Fruit fly (Drosophila melanogaster) whole organism, embryonic: ENCODE results near the gene wtrw.

Source experiments
- Adf1 ChIP-seq: fragments of 200-800 bp; sonication (Bioruptor generic); IDR thresholded peaks from 2 replicates; pipeline ENCODE4 v1.3.6; 2022; ENCODE audit warnings: missing biosample characterization, missing genetic modification characterization
- BEAF-32 ChIP-seq: fragments of 200-800 bp; sonication (Bioruptor generic); optimal IDR thresholded peaks from 3 replicates; lab custom pipeline; 2017; ENCODE audit warnings: missing biosample characterization, missing genetic modification characterization, mild to moderate bottlenecking, moderate library complexity, missing genetic modification reagents
- Bteb2 ChIP-seq: fragments of 200-800 bp; sonication (Bioruptor generic); optimal IDR thresholded peaks from 2 replicates; lab custom pipeline; 2016; ENCODE audit warnings: missing biosample characterization, missing genetic modification characterization
- CG12659 ChIP-seq: fragments of 200-800 bp; sonication (Bioruptor generic); optimal IDR thresholded peaks from 3 replicates; lab custom pipeline; 2017; ENCODE audit warnings: mild to moderate bottlenecking, missing biosample characterization, missing genetic modification reagents, missing genetic modification characterization
- CG13296 ChIP-seq: fragments of 200-800 bp; sonication (Bioruptor generic); optimal IDR thresholded peaks from 3 replicates; lab custom pipeline; 2018; ENCODE audit warnings: missing biosample characterization, mild to moderate bottlenecking, missing genetic modification characterization
- CG15073 ChIP-seq: fragments of 200-800 bp; sonication (Bioruptor generic); optimal IDR thresholded peaks from 2 replicates; lab custom pipeline; 2016; ENCODE audit warnings: missing biosample characterization, missing genetic modification characterization
- CG16863 ChIP-seq: fragments of 200-800 bp; sonication (Bioruptor generic); optimal IDR thresholded peaks from 3 replicates; lab custom pipeline; 2016; ENCODE audit warnings: missing biosample characterization, missing genetic modification characterization
- CG18262 ChIP-seq: fragments of 200-800 bp; optimal IDR thresholded peaks from 3 replicates; lab custom pipeline; 2019; ENCODE audit warnings: missing biosample characterization, mild to moderate bottlenecking, missing genetic modification characterization, moderate library complexity
- CG31441 ChIP-seq: fragments of 200-800 bp; sonication (Bioruptor generic); IDR thresholded peaks from 2 replicates; pipeline ENCODE4 v1.3.6; 2022; ENCODE audit warnings: missing biosample characterization, missing genetic modification characterization
- CG6272 ChIP-seq: fragments of 200-800 bp; sonication (Bioruptor generic); IDR thresholded peaks from 2 replicates; pipeline ENCODE4 v1.3.6; 2022; ENCODE audit warnings: missing biosample characterization, missing genetic modification characterization
- CG6854 ChIP-seq: fragments of 200-800 bp; sonication (Bioruptor generic); optimal IDR thresholded peaks from 3 replicates; lab custom pipeline; 2017; ENCODE audit warnings: missing biosample characterization, mild to moderate bottlenecking, missing genetic modification characterization
- CG7786 ChIP-seq: fragments of 200-800 bp; sonication (Bioruptor generic); optimal IDR thresholded peaks from 2 replicates; lab custom pipeline; 2016; ENCODE audit warnings: missing biosample characterization, missing genetic modification characterization
- CG8281 ChIP-seq: fragments of 200-800 bp; sonication (Bioruptor generic); optimal IDR thresholded peaks from 2 replicates; lab custom pipeline; 2018; ENCODE audit warnings: missing biosample characterization, mild to moderate bottlenecking, missing genetic modification characterization, moderate library complexity
- CG8290 ChIP-seq, 3 experiments: fragments of 200-800 bp; sonication (Bioruptor generic); optimal IDR thresholded peaks; 2 replicates each; lab custom pipeline; 2016 to 2019; ENCODE audit warnings: missing biosample characterization in 3 of 3, missing genetic modification characterization in 3 of 3, mild to moderate bottlenecking in 2 of 3, moderate library complexity in 1 of 3
- CG8478 ChIP-seq: fragments of >200 bp; optimal IDR thresholded peaks from 2 replicates; lab custom pipeline; 2018
- CG8944 ChIP-seq: fragments of 200-800 bp; sonication (Bioruptor generic); optimal IDR thresholded peaks from 3 replicates; lab custom pipeline; 2016; ENCODE audit warnings: missing biosample characterization, missing genetic modification characterization
- CG9932 ChIP-seq: fragments of 200-800 bp; sonication (Bioruptor generic); IDR thresholded peaks from 2 replicates; pipeline ENCODE4 v1.3.6; 2022; ENCODE audit warnings: missing biosample characterization, missing genetic modification characterization
- Dp ChIP-seq: fragments of 200-800 bp; sonication (Bioruptor generic); optimal IDR thresholded peaks from 2 replicates; lab custom pipeline; 2018; ENCODE audit warnings: missing biosample characterization, mild to moderate bottlenecking, missing genetic modification characterization, moderate library complexity
- Ets97D ChIP-seq: fragments of 200-800 bp; sonication (Bioruptor generic); optimal IDR thresholded peaks from 3 replicates; lab custom pipeline; 2016; ENCODE audit warnings: missing biosample characterization, missing genetic modification characterization
- HHEX ChIP-seq: fragments of 200-800 bp; sonication (Bioruptor generic); optimal IDR thresholded peaks from 3 replicates; lab custom pipeline; 2017; ENCODE audit warnings: missing biosample characterization, mild to moderate bottlenecking, missing genetic modification characterization, missing genetic modification reagents
- NC2β ChIP-seq: fragments of 200-800 bp; sonication (Bioruptor generic); optimal IDR thresholded peaks from 2 replicates; lab custom pipeline; 2016; ENCODE audit warnings: missing biosample characterization, missing genetic modification characterization
- Pdp1 ChIP-seq, 2 experiments: fragments of 200-800 bp; sonication (Bioruptor generic); optimal IDR thresholded peaks; 3 replicates each; lab custom pipeline; 2016; ENCODE audit warnings: missing biosample characterization in 2 of 2, missing genetic modification characterization in 2 of 2, mild to moderate bottlenecking in 1 of 2, moderate library complexity in 1 of 2
- Ptx1 ChIP-seq: fragments of 200-800 bp; sonication (Bioruptor generic); IDR thresholded peaks from 2 replicates; pipeline ENCODE4 v1.3.6; 2022; ENCODE audit warnings: missing biosample characterization, missing genetic modification characterization
- Six4 ChIP-seq: fragments of 200-800 bp; sonication (Bioruptor generic); optimal IDR thresholded peaks from 2 replicates; lab custom pipeline; 2016; ENCODE audit warnings: missing biosample characterization, missing genetic modification characterization
- Sox100B ChIP-seq: fragments of 200-800 bp; sonication (Bioruptor generic); optimal IDR thresholded peaks from 3 replicates; lab custom pipeline; 2018; ENCODE audit warnings: missing biosample characterization, mild to moderate bottlenecking, missing genetic modification characterization
- Trl ChIP-seq, 3 experiments: fragments of >200 bp in 2 of 3; fragments of 200-800 bp in 1 of 3; sonication (Bioruptor generic) in 1 of 3; optimal IDR thresholded peaks; 2 replicates in 1 of 3; 3 replicates in 2 of 3; lab custom pipeline; 2016 to 2017; ENCODE audit warnings: missing biosample characterization in 1 of 3, missing genetic modification characterization in 1 of 3
- abd-A ChIP-seq: fragments of 200-800 bp; sonication (Bioruptor generic); optimal IDR thresholded peaks from 3 replicates; lab custom pipeline; 2019; ENCODE audit warnings: missing biosample characterization, mild to moderate bottlenecking, missing genetic modification characterization, moderate library complexity
- ac ChIP-seq: fragments of 200-800 bp; sonication (Bioruptor generic); optimal IDR thresholded peaks from 3 replicates; lab custom pipeline; 2017; ENCODE audit warnings: missing biosample characterization, mild to moderate bottlenecking, missing genetic modification characterization
- ap ChIP-seq: fragments of 200-800 bp; sonication (Bioruptor generic); IDR thresholded peaks from 2 replicates; pipeline ENCODE4 v1.3.6; 2022; ENCODE audit warnings: missing biosample characterization, missing genetic modification characterization
- ara ChIP-seq: fragments of 200-800 bp; sonication (Bioruptor generic); IDR thresholded peaks from 2 replicates; pipeline ENCODE4 v1.3.6; 2022; ENCODE audit warnings: missing biosample characterization, missing genetic modification characterization
- cg ChIP-seq: fragments of 200-800 bp; sonication (Bioruptor generic); optimal IDR thresholded peaks from 3 replicates; lab custom pipeline; 2019; ENCODE audit warnings: missing biosample characterization, mild to moderate bottlenecking, missing genetic modification characterization, moderate library complexity
- dati ChIP-seq: fragments of 200-800 bp; sonication (Bioruptor generic); IDR thresholded peaks from 2 replicates; pipeline ENCODE4 v1.3.6; 2022; ENCODE audit warnings: missing biosample characterization, missing genetic modification characterization
- grau ChIP-seq: fragments of 200-800 bp; optimal IDR thresholded peaks from 3 replicates; lab custom pipeline; 2019; ENCODE audit warnings: missing biosample characterization, mild to moderate bottlenecking, missing genetic modification characterization, moderate library complexity
- hbn ChIP-seq: fragments of 200-800 bp; sonication (Bioruptor generic); IDR thresholded peaks from 2 replicates; pipeline ENCODE4 v1.3.6; 2022; ENCODE audit warnings: missing biosample characterization, missing genetic modification characterization; ENCODE audit not compliant: partially characterized antibody
- hkb ChIP-seq, 2 experiments: fragments of 200-800 bp in 1 of 2; fragments of >200 bp in 1 of 2; sonication (Bioruptor generic) in 1 of 2; IDR thresholded peaks in 1 of 2; optimal IDR thresholded peaks in 1 of 2; 2 replicates each; pipeline versions ENCODE4 v1.3.6 to Lab custom; 2017 to 2022; ENCODE audit warnings: missing biosample characterization in 1 of 2, missing genetic modification characterization in 1 of 2
- lmd ChIP-seq: fragments of 200-800 bp; sonication (Bioruptor generic); IDR thresholded peaks from 2 replicates; pipeline ENCODE4 v1.3.6; 2022; ENCODE audit warnings: missing biosample characterization, missing genetic modification characterization
- nau ChIP-seq: fragments of 200-800 bp; sonication (Bioruptor generic); optimal IDR thresholded peaks from 3 replicates; lab custom pipeline; 2017; ENCODE audit warnings: missing biosample characterization, mild to moderate bottlenecking, missing genetic modification characterization, missing genetic modification reagents
- nerfin-1 ChIP-seq: fragments of 200-800 bp; sonication (Bioruptor generic); optimal IDR thresholded peaks from 3 replicates; lab custom pipeline; 2019; ENCODE audit warnings: missing biosample characterization, mild to moderate bottlenecking, missing genetic modification characterization, moderate library complexity
- nmo ChIP-seq: fragments of 200-800 bp; sonication (Bioruptor generic); optimal IDR thresholded peaks from 2 replicates; lab custom pipeline; 2018; ENCODE audit warnings: missing biosample characterization, mild to moderate bottlenecking, missing genetic modification characterization, moderate library complexity
- pan ChIP-seq, 4 experiments: fragments of >200 bp in 3 of 4; fragments of 200-800 bp in 1 of 4; sonication (Bioruptor generic) in 1 of 4; optimal IDR thresholded peaks in 3 of 4; IDR thresholded peaks in 1 of 4; 2 replicates each; pipeline versions ENCODE4 v1.3.6 to Lab custom; 2017 to 2022; ENCODE audit warnings: missing biosample characterization in 2 of 4, missing genetic modification characterization in 2 of 4, mixed read lengths in 1 of 4
- sens-2 ChIP-seq: fragments of 200-800 bp; sonication (Bioruptor generic); IDR thresholded peaks from 2 replicates; pipeline ENCODE4 v1.3.6; 2022; ENCODE audit warnings: missing biosample characterization, missing genetic modification characterization
- seq ChIP-seq: fragments of 200-800 bp; sonication (Bioruptor generic); IDR thresholded peaks from 2 replicates; pipeline ENCODE4 v1.3.6; 2022; ENCODE audit warnings: missing biosample characterization, missing genetic modification characterization
- slou ChIP-seq: fragments of 200-800 bp; sonication (Bioruptor generic); optimal IDR thresholded peaks from 3 replicates; lab custom pipeline; 2016; ENCODE audit warnings: missing biosample characterization, missing genetic modification characterization
- sob ChIP-seq: fragments of 200-800 bp; sonication (Bioruptor generic); IDR thresholded peaks from 2 replicates; pipeline ENCODE4 v1.3.6; 2022; ENCODE audit warnings: missing biosample characterization, missing genetic modification characterization
- sr ChIP-seq: fragments of 200-800 bp; sonication (Bioruptor generic); IDR thresholded peaks from 3 replicates; pipeline ENCODE4 v1.3.6; 2022; ENCODE audit warnings: missing biosample characterization, missing genetic modification characterization
- trh ChIP-seq: fragments of 200-800 bp; sonication (Bioruptor generic); optimal IDR thresholded peaks from 2 replicates; lab custom pipeline; 2016; ENCODE audit warnings: missing biosample characterization, missing genetic modification characterization
- tup ChIP-seq: fragments of 200-800 bp; sonication (Bioruptor generic); optimal IDR thresholded peaks from 2 replicates; lab custom pipeline; 2016; ENCODE audit warnings: missing biosample characterization, mild to moderate bottlenecking, missing genetic modification characterization, moderate library complexity
- twi ChIP-seq: fragments of 200-800 bp; optimal IDR thresholded peaks from 2 replicates; lab custom pipeline; 2019; ENCODE audit warnings: missing biosample characterization, mild to moderate bottlenecking, missing genetic modification characterization, moderate library complexity
- yki ChIP-seq: fragments of >200 bp; optimal IDR thresholded peaks from 3 replicates; lab custom pipeline; 2018
- zen ChIP-seq: fragments of 200-800 bp; sonication (Bioruptor generic); optimal IDR thresholded peaks from 3 replicates; lab custom pipeline; 2018; ENCODE audit warnings: missing biosample characterization, mild to moderate bottlenecking, missing genetic modification characterization, moderate library complexity

wtrw gene

DNA sequence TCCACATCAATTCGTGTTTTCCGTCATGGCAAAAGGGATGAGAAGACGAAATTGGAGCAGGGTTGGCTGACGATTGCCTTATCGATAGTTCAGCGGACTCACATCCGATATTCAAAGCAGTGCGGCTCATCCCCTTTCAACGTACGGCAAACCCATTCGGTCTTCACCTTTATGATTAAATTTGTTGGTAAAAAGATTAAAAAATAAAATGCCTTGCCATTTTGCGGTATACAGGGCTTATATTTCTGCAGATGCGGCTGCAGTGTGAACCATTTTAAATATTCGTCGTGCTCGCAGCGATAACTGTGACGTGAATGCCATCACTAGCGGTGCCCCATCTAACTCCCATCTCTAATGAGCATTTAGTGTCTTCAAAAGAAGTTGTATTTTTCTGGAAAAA is 16.2 kb downstream of the wtrw start, which contains the start of the genes Taf7 and EMC1 (continued):
- TF ChIP-seq slou (peak; percentile 44), nmo (peak; percentile 92), Dp (GFP tag; lab: Kevin White, UChicago) (peak; percentile 31), CG6272 (peak; percentile 65), ara (GFP tag; lab: Robert Waterston, UW) (no peak), pan (optimal IDR thresholded peaks at IDR 0.05; lab: Kevin White, UChicago) (no peak), pan (GFP tag; optimal IDR thresholded peaks at IDR 0.05 in 1 of 2, IDR thresholded peaks at IDR 0.05 in 1 of 2) (no peak), zen (tag; lab: Kevin White, UChicago) (peak; percentile 47), CG16863 (GFP tag; lab: Kevin White, UChicago) (peak; percentile 19), BEAF-32 (GFP tag; lab: Kevin White, UChicago) (peak; percentile 100), CG8944 (GFP tag; lab: Kevin White, UChicago) (peak; percentile 46), CG12659 (GFP tag; lab: Kevin White, UChicago) (peak; percentile 75), CG8478 (lab: Kevin White, UChicago) (peak; percentile 83), cg (GFP tag; lab: Kevin White, UChicago) (no peak), CG18262 (tag; lab: Kevin White, UChicago) (no peak), Bteb2 (no peak), CG6854 (GFP tag; lab: Kevin White, UChicago) (no peak), Trl (optimal IDR thresholded peaks at IDR 0.05; lab: Kevin White, UChicago) (no peak), Trl (GFP tag; optimal IDR thresholded peaks at IDR 0.05; lab: Kevin White, UChicago) (peak; percentile 33), Adf1 (GFP tag; lab: Robert Waterston, UW) (no peak), CG7786 (GFP tag; lab: Kevin White, UChicago) (peak; percentile 60), Sox100B (no peak), ap (no peak), dati (GFP tag; lab: Robert Waterston, UW) (no peak), lmd (GFP tag; lab: Robert Waterston, UW) (peak; percentile 42), nerfin-1 (no peak), CG13296 (GFP tag; lab: Kevin White, UChicago) (no peak), grau (tag; lab: Kevin White, UChicago) (no peak), CG31441 (GFP tag; lab: Robert Waterston, UW) (no peak), ac (GFP tag; lab: Kevin White, UChicago) (no peak), HHEX (GFP tag; lab: Kevin White, UChicago) (no peak), twi (no peak), CG9932 (peak; percentile 62), sens-2 (GFP tag; lab: Robert Waterston, UW) (no peak), sr (no peak), CG15073 (GFP tag; lab: Kevin White, UChicago) (no peak), Six4 (no peak), Ets97D (GFP tag; lab: Kevin White, UChicago) (peak; percentile 65), CG8281 (tag; lab: Kevin White, UChicago) (no peak), nau (GFP tag; lab: Kevin White, UChicago) (no peak), sob (GFP tag; lab: Robert Waterston, UW) (0 out of 2 replicates have a peak, but pooled peaks have one; percentile 25), Ptx1 (GFP tag; lab: Robert Waterston, UW) (peak; percentile 54), hkb (optimal IDR thresholded peaks at IDR 0.05; lab: Kevin White, UChicago) (peak; percentile 77), hkb (GFP tag; IDR thresholded peaks at IDR 0.05; lab: Robert Waterston, UW) (no peak), abd-A (tag; lab: Kevin White, UChicago) (no peak), Pdp1 (GFP tag; optimal IDR thresholded peaks at IDR 0.05; lab: Kevin White, UChicago) (peak; percentile 29 to 52), CG8290 (GFP tag; optimal IDR thresholded peaks at IDR 0.05; lab: Kevin White, UChicago) (peak; percentile 85), CG8290 (tag; optimal IDR thresholded peaks at IDR 0.05; lab: Kevin White, UChicago) (peak in 1 of 2 experiments; percentile 8), NC2β (GFP tag; lab: Kevin White, UChicago) (peak; percentile 8), tup (GFP tag; lab: Kevin White, UChicago) (no peak), hbn (GFP tag; lab: Robert Waterston, UW) (peak; percentile 90), yki (lab: Kevin White, UChicago) (no peak), trh (no peak), seq (no peak)
